Worm (Caenorhabditis elegans): Measurements from ENCODE around the gene kin-18.

kin-18 gene

DNA sequence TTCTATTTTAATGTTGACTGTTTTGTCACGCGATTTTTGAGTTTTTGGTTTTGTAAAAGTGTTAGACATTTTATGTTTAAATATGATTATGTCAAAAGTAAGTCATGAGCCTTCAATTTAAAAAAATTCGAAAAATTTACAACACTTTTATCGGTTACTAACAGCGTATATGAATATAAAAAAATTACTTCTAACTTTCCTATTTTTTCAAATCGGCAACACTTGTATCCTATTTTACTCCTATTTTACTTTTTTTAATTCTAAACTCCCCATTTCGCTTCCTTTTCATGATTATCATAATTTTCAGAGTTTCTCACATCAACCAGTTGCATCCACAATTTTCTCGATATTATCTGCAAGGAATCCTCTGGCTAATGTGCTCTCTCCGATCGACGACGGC, at the start of gene kin-18:
Gene kin-18 (plus strand): TSS at position 301 of the 400 bp plus-strand sequence.
- TF ChIP-seq dao-5 (tag; optimal IDR thresholded peaks at IDR 0.05) (no peak), him-1 (tag; optimal IDR thresholded peaks at IDR 0.05) (no peak), W03F9.2 (tag; optimal IDR thresholded peaks at IDR 0.05) (no peak)

DNA sequence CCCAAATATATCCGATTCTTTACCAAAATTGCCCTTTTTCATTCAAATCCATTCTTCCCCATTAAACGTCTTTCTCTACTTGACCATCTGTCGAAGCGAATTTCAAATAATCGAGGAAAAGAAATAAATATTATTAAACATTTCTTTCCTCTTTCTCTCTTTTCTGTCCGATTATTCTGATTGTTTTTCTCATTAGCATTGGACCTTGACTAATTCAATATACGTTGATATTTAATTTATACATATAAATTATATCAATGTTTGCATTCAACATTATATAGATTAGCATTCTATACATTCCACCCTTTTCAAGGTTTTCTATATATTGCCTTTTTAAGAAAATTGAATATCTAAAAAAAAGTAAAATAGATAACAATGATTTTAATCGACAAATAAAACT, 45.5 kb upstream of the kin-18 start:
- no peak for TF ChIP-seq dao-5 (tag; optimal IDR thresholded peaks at IDR 0.05)
- TF ChIP-seq W03F9.2 (tag; optimal IDR thresholded peaks at IDR 0.05): no peak
- no peak for TF ChIP-seq him-1 (tag; optimal IDR thresholded peaks at IDR 0.05)

DNA sequence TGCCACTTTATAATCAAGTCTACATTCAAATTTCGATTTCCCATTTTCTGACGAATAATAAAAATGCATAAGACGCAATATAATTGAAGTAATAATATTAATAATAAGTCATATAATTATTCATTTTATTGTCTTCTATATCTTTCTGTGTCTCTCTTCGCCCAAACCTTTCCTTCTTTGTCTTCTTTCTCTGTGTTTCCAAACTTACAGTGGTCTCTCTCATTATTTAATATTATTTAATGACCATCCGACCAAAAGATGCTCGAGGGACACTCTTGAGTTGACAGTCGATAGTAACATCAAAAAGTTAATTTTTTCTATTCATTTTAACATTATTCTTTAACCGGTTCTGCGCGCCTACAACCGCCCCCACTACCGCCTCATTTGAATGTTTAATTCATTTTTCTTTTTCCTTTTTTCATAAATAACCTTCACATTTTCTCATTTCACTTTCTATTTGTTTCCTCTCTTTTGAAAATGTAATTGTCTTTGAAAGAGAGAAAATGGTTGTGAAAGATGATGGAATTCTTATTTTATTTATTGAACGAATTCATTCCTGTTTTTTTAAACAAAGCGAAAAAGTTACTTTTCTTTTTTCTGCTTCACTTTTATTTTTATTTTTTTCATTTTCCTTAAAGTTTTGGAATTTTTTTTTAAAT, 44.6 kb upstream of the kin-18 start:
- no peak for TF ChIP-seq him-1 (tag; optimal IDR thresholded peaks at IDR 0.05)
- TF ChIP-seq dao-5 (tag; optimal IDR thresholded peaks at IDR 0.05): no peak
- no peak for TF ChIP-seq W03F9.2 (tag; optimal IDR thresholded peaks at IDR 0.05)

DNA sequence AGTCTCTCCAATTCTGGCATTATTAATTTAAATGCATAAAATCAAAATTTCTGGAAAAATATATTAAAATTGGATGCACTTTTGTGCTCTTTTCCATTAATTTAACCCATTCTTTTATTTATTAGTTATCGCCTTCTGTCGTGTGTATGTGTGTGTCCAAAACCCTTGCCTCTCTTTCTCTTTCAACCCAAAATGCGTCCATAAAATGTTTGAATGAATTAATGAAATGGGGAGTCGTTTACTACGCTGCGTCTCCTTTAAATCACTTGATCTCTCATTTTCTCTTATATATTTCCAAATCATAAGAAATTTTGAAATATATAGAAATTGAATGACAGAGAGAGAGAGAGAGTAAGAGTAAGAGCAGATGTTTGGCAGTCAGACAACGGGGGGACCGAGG, 40.4 kb upstream of the kin-18 start:
- TF ChIP-seq him-1 (tag; optimal IDR thresholded peaks at IDR 0.05): no peak
- no peak for TF ChIP-seq dao-5 (tag; optimal IDR thresholded peaks at IDR 0.05)
- TF ChIP-seq W03F9.2 (tag; optimal IDR thresholded peaks at IDR 0.05): no peak

DNA sequence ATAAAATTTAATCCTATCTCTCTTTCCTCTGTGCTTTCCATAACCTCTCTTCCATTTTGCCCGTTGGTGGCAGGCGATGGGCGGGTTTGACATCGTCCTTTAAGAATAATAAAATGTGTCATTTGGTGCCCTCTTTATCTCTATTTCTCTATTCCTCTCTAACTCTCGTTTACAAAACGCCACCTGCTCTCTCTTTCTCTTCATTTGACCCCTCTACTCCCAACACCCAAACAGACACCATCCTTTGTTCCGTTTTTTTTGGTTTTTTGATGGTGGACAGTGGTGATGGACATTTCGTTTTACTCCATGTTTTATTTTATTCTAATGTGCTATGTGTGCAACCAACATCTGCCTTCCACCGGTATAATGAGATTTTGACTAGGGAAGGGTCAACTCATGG, 39.5 kb upstream of the kin-18 start:
- TF ChIP-seq him-1 (tag; optimal IDR thresholded peaks at IDR 0.05): no peak
- no peak for TF ChIP-seq dao-5 (tag; optimal IDR thresholded peaks at IDR 0.05)
- no peak for TF ChIP-seq W03F9.2 (tag; optimal IDR thresholded peaks at IDR 0.05)

DNA sequence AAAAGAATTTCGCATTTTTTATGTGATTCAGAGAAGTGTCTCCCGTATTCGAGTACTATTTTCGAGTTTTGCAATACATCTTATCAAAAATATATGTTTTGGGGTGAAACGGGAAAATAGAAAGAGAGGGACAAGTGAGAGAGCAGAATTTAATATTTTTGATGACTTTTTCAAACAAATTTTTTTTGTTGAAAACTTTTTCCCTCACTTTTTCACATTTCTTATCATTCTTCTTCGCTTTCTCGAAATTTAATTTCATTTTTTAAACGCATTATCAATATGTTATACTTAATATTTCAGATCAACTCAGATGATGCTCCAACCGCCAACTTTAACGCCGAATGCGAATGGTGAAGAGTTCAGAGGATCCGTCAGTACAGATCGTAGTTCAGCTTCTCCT, 38.2 kb upstream of the kin-18 start, which contains the start of gene attf-4:
Gene attf-4 (plus strand): TSS at position 301 of the 400 bp plus-strand sequence.
- TF ChIP-seq him-1 (tag; optimal IDR thresholded peaks at IDR 0.05) (no peak), dao-5 (tag; optimal IDR thresholded peaks at IDR 0.05) (no peak), W03F9.2 (tag; optimal IDR thresholded peaks at IDR 0.05) (no peak)

DNA sequence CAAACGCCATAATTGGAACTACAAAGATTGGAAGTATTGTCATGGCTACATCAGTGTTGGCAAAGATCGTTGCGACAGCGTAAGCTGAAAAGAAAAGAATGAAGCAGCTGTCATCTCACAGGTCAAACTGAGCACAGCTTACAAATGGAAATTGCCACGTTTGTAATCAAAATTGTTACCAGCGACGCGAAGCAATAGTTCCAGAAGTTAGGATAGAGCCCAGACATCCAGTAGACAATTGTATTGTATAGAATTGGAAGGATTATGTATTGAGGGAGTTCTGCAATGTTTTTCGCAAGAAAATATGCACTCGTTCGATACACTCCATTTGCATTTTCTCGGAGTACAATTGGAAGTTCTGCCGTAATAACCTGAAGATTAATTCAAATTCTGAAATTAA, 33.1 kb upstream of the kin-18 start:
- TF ChIP-seq W03F9.2 (tag; optimal IDR thresholded peaks at IDR 0.05): no peak
- no peak for TF ChIP-seq dao-5 (tag; optimal IDR thresholded peaks at IDR 0.05)
- TF ChIP-seq him-1 (tag; optimal IDR thresholded peaks at IDR 0.05): no peak

DNA sequence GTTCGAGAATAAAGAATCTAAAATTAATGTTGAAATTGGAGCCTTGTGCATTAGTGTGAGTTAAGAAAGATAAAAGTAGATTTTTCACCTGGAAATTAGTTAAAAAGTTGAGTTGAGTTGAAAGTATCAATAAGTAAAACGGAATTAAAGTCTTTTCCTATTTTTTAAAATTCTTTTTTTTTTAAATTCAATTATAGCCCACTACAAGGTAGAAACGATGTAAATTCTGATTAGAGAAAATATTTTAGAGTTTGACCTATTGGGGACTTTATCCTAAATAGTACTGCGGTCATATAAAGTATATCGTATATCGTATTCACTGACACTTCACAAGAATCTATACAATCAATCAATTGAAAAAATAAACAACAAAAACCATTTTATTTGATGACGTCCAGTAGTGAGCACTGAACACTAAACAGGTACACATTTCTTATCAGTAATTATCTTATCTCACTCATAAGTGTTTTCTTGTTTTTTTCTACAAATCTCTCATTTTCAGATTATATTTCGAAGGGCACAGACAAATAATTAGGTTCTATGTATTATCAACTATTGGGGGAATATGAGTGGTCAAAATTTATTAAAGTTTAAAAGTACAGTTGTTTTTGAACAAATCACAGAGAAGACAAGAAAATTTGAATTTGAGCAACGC, 30.6 kb upstream of the kin-18 start, which contains the start of gene wht-1:
Gene wht-1 (minus strand): TSS at position 51 of the 655 bp plus-strand sequence.
- no peak for TF ChIP-seq him-1 (tag; optimal IDR thresholded peaks at IDR 0.05)
- no peak for TF ChIP-seq dao-5 (tag; optimal IDR thresholded peaks at IDR 0.05)
- no peak for TF ChIP-seq W03F9.2 (tag; optimal IDR thresholded peaks at IDR 0.05)

DNA sequence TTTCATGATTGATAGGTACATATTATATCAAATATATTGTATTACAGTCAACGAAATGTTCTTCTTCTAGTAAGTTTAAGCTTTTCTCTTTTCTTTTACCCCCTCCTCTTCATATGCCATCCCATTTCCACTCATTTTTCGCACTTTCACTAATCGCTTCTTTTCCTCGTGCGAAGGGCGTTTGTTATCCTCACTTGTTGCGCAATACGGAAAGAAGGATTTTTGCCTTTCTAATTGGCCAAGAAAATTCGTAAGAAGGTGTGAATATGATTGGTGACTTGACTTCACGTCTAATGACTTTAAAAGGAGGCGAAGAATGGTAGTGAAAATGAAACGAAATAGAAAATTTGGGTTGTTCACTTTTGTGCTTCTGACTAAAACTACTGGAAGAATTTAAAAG, 22.8 kb upstream of the kin-18 start:
- TF ChIP-seq dao-5 (tag; optimal IDR thresholded peaks at IDR 0.05): no peak
- no peak for TF ChIP-seq W03F9.2 (tag; optimal IDR thresholded peaks at IDR 0.05)
- TF ChIP-seq him-1 (tag; optimal IDR thresholded peaks at IDR 0.05): no peak

DNA sequence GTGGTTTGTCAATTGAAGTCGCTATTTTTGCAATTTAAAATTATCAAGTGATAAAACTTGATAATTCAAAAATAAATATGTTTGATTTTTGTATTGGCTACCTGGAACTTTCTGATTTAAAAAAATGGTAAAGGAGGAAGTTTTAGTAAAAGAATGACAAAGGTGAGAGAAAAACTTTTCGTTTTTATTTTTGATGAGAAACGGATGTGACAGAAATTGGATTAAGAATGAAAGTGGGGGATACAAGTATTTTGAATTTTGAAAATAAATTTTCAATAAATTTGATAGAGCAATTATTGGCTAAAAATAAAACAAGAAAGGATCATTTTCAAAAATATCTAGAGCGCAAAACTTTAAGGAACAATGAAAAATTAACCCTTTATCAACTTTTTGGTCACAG, 15.7 kb upstream of the kin-18 start, which contains the start of gene C05D10.4:
Gene C05D10.4 (minus strand): TSS at position 101 of the 400 bp plus-strand sequence.
- TF ChIP-seq dao-5 (tag; optimal IDR thresholded peaks at IDR 0.05) (no peak), W03F9.2 (tag; optimal IDR thresholded peaks at IDR 0.05) (no peak), him-1 (tag; optimal IDR thresholded peaks at IDR 0.05) (no peak)

DNA sequence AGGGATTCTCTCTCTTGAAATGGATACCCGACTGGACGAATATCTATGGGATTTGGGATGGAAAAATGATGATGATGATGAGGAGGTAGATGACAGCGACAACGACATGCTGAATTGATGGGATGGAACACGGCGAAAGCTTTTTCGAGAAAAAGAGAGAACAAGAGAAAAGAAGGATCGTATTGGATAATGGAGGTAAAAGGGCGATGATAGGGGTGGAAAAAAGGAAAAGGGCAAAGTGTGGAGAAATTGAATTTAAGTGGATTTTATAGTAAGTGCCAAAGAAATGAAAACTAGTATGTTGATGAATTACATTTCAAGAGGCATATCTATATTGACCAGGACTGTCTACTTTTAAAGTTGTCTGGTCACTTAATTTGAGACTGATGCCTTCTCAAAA, 12.5 kb upstream of the kin-18 start:
- TF ChIP-seq dao-5 (tag; optimal IDR thresholded peaks at IDR 0.05): no peak
- TF ChIP-seq him-1 (tag; optimal IDR thresholded peaks at IDR 0.05): no peak
- TF ChIP-seq W03F9.2 (tag; optimal IDR thresholded peaks at IDR 0.05): no peak

DNA sequence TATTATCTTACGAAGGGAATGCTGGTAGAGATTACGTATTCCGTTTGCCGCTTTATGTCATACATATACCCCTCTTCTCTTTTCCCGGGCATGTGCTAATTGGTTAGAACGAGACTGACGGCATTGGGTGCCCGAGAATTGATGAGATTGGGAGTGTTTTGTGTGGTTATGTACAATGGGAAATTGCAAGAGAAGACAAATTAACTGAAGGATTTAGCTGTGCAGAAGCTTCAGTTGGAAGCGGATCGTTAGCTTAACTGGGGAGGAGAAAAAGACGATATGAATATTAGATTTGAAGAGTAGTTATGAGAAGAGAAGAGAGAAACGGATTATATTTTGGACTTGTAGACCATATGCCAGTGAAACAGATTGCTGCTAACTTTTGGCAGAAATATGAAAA, 8.2 kb upstream of the kin-18 start:
- no peak for TF ChIP-seq W03F9.2 (tag; optimal IDR thresholded peaks at IDR 0.05)
- no peak for TF ChIP-seq him-1 (tag; optimal IDR thresholded peaks at IDR 0.05)
- TF ChIP-seq dao-5 (tag; optimal IDR thresholded peaks at IDR 0.05): no peak

DNA sequence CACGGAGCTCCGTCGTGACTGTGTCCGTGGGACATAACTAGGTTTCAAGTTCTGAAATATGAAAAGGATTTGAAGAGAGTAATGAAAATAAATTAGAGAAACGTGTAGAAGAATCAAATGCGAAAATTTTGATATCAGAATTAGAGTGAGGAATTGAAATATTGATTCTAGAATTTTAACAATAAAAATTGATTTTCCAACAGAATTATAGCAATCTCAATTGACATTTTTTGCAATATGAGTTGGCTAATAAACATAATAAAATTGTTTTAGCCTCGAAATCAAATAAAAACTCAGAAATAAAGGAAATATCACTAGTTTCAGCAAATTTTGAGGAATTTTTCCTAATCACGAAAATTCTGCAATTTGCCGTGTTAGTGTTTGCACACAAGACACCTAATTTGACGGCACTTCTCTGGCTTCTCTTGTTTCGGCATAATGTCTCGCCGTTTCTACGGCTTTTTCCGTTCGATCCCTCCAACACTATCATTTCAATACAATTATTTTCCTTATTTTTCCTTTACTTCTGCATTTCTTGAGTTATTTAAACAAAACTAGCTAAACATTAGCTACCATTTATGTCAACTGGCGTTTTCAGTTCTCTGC, 2.0 kb upstream of the kin-18 start, which contains the start of gene nmt-1:
Gene nmt-1 (minus strand): TSS at position 51 of the 606 bp plus-strand sequence.
- TF ChIP-seq him-1 (tag; optimal IDR thresholded peaks at IDR 0.05): no peak
- TF ChIP-seq W03F9.2 (tag; optimal IDR thresholded peaks at IDR 0.05): peak; percentile 36
- no peak for TF ChIP-seq dao-5 (tag; optimal IDR thresholded peaks at IDR 0.05)

DNA sequence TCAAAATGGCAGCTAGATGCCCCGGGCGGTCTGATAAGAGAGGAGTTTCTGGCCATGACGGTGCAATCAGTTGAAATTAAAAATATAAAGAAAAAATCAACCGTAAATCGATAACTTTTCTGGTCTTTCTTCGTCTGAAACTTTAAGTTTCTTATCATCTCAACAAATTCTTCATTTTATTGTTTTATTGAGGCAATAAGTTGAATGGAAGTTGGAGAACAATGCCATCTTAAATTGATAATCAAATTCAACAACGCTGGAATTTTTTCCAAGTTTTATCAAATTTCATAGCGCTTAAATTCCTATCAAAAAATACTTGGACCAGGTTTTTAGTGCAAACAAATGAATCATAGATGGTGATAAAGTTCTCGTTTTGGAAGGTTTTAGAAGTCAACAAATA, 1.4 kb upstream of the kin-18 start:
- TF ChIP-seq him-1 (tag; optimal IDR thresholded peaks at IDR 0.05) (no peak), W03F9.2 (tag; optimal IDR thresholded peaks at IDR 0.05) (no peak), dao-5 (tag; optimal IDR thresholded peaks at IDR 0.05) (no peak)

All from whole organism, L4/young adult.